Fruit fly (Drosophila melanogaster) whole organism, wandering third instar larva: Measurements from ENCODE around the gene eIF2beta.

Experiments used
- Dfd ChIP-seq: fragments of >200 bp; optimal IDR thresholded peaks from 2 replicates; lab custom pipeline; 2017; ENCODE audit warnings: missing biosample characterization, missing genetic modification characterization
- GATAd ChIP-seq: sonication (Bioruptor generic); optimal IDR thresholded peaks from 2 replicates; lab custom pipeline; 2016; ENCODE audit warnings: missing biosample characterization, missing genetic modification characterization
- Hr78 ChIP-seq: fragments of >200 bp; optimal IDR thresholded peaks from 2 replicates; lab custom pipeline; 2017; ENCODE audit warnings: missing biosample characterization, missing genetic modification characterization
- Jra ChIP-seq: sonication (Bioruptor generic); optimal IDR thresholded peaks from 2 replicates; lab custom pipeline; 2016; ENCODE audit warnings: missing biosample characterization, missing genetic modification characterization
- Myc ChIP-seq: fragments of >200 bp; optimal IDR thresholded peaks from 2 replicates; lab custom pipeline; 2017
- N ChIP-seq: fragments of >200 bp; optimal IDR thresholded peaks from 2 replicates; lab custom pipeline; 2018; ENCODE audit warnings: missing biosample characterization, missing external identifiers, missing genetic modification characterization
- OdsH ChIP-seq: fragments of 200-800 bp; sonication (Bioruptor generic); optimal IDR thresholded peaks from 2 replicates; lab custom pipeline; 2016; ENCODE audit warnings: missing biosample characterization, mild to moderate bottlenecking, missing genetic modification characterization
- fru ChIP-seq: fragments of 200-800 bp; sonication (Bioruptor generic); optimal IDR thresholded peaks from 3 replicates; lab custom pipeline; 2016; ENCODE audit warnings: missing biosample characterization, mild to moderate bottlenecking, missing genetic modification characterization
- h ChIP-seq: fragments of 200-800 bp; sonication (Bioruptor generic); optimal IDR thresholded peaks from 3 replicates; lab custom pipeline; 2016; ENCODE audit warnings: missing biosample characterization, mild to moderate bottlenecking, missing genetic modification characterization
- pan ChIP-seq: fragments of >200 bp; optimal IDR thresholded peaks from 2 replicates; lab custom pipeline; 2017
- psq ChIP-seq: fragments of 200-800 bp; sonication (Bioruptor generic); optimal IDR thresholded peaks from 3 replicates; lab custom pipeline; 2017; ENCODE audit warnings: missing biosample characterization, mild to moderate bottlenecking, missing genetic modification characterization, moderate library complexity
- usp ChIP-seq: fragments of >200 bp; optimal IDR thresholded peaks from 2 replicates; lab custom pipeline; 2017; ENCODE audit warnings: missing biosample characterization, missing genetic modification characterization

- TF ChIP-seq Hr78 (GFP tag; lab: Kevin White, UChicago) (no peak), usp (GFP tag; lab: Kevin White, UChicago) (no peak), fru (GFP tag; lab: Kevin White, UChicago) (no peak), psq (no peak), Dfd (no peak), OdsH (GFP tag; lab: Kevin White, UChicago) (no peak), N (no peak), h (no peak), GATAd (GFP tag; lab: Kevin White, UChicago) (no peak), Jra (GFP tag; lab: Kevin White, UChicago) (no peak), pan (no peak), Myc (lab: Kevin White, UChicago) (no peak)
Measured at dm6 chr3L:12478229-12478628, 48.3 kb downstream of the eIF2beta start.
